Worm (Caenorhabditis elegans) whole organism, L4 larva: ENCODE data around the gene dylt-3.

Experiments used
- ces-1 ChIP-seq: fragments of 150-350 bp; sonication (generic microtip); optimal IDR thresholded peaks from 4 replicates; lab custom pipeline; 2014; ENCODE audit warnings: missing biosample characterization, missing genetic modification reagents, missing genetic modification characterization
- fkh-10 ChIP-seq: fragments of 150-350 bp; optimal IDR thresholded peaks from 2 replicates; lab custom pipeline; 2014; ENCODE audit warnings: missing biosample characterization, missing genetic modification reagents, missing genetic modification characterization
- hif-1 ChIP-seq, 2 experiments: sonication (generic microtip); optimal IDR thresholded peaks; 2 replicates each; lab custom pipeline; 2016 to 2017; ENCODE audit warnings: missing compliant biosample characterization in 2 of 2, missing genetic modification characterization in 2 of 2, missing genetic modification reagents in 2 of 2, missing genotype in 2 of 2, mild to moderate bottlenecking in 1 of 2
- lin-38 ChIP-seq: fragments of 200-800 bp; sonication (Bioruptor generic); IDR thresholded peaks from 2 replicates; pipeline ENCODE4 v1.3.6; 2022; ENCODE audit warnings: missing genetic modification reagents, missing genetic modification characterization, missing compliant biosample characterization
- lsy-2 ChIP-seq, 2 experiments: fragments of 150-350 bp in 1 of 2; sonication (generic microtip) in 1 of 2; optimal IDR thresholded peaks; 2 replicates each; lab custom pipeline; 2014 to 2017; ENCODE audit warnings: missing biosample characterization in 2 of 2, missing genetic modification characterization in 2 of 2
- mep-1 ChIP-seq: fragments of 150-350 bp; sonication (generic microtip); optimal IDR thresholded peaks from 3 replicates; lab custom pipeline; 2014; ENCODE audit warnings: missing biosample characterization, missing genetic modification characterization
- pha-4 ChIP-seq, 2 experiments: fragments of 150-350 bp in 1 of 2; fragments of 200-800 bp in 1 of 2; sonication (Bioruptor generic) in 1 of 2; IDR thresholded peaks in 1 of 2; optimal IDR thresholded peaks in 1 of 2; 2 replicates each; pipeline versions ENCODE4 v1.3.6 to Lab custom; 2014 to 2022; ENCODE audit warnings: missing genetic modification characterization in 2 of 2, missing genetic modification reagents in 2 of 2, missing biosample characterization in 1 of 2, missing compliant biosample characterization in 1 of 2
- pqm-1 ChIP-seq: sonication (generic microtip); optimal IDR thresholded peaks from 2 replicates; lab custom pipeline; 2017; ENCODE audit warnings: missing biosample characterization, missing genetic modification characterization
- ztf-11 ChIP-seq: fragments of 150-350 bp; optimal IDR thresholded peaks from 2 replicates; lab custom pipeline; 2014; ENCODE audit warnings: missing biosample characterization, missing genetic modification characterization

- no peak for TF ChIP-seq pha-4 (GFP tag; IDR thresholded peaks at IDR 0.05; lab: Robert Waterston, UW)
- TF ChIP-seq pha-4 (tag; optimal IDR thresholded peaks at IDR 0.05; lab: Kevin White, UChicago): no peak
- no peak for TF ChIP-seq pqm-1 (tag; lab: Kevin White, UChicago)
- TF ChIP-seq ces-1 (GFP tag; lab: Kevin White, UChicago): no peak
- no peak for TF ChIP-seq lin-38 (GFP tag; lab: Robert Waterston, UW)
- TF ChIP-seq fkh-10 (GFP tag; lab: Kevin White, UChicago): no peak
- TF ChIP-seq lsy-2 (tag; optimal IDR thresholded peaks at IDR 0.05; lab: Kevin White, UChicago): no peak
- no peak for TF ChIP-seq ztf-11 (tag; lab: Kevin White, UChicago)
- TF ChIP-seq hif-1 (tag; optimal IDR thresholded peaks at IDR 0.05; lab: Kevin White, UChicago): no peak
- no peak for TF ChIP-seq mep-1 (tag; lab: Kevin White, UChicago)
These were observed 24.6 kb upstream of the dylt-3 start, which contains the start of the genes tub-1 and tmem-138 for ce11 chrII:8156845-8157373.
